Worm (Caenorhabditis elegans) whole organism, L1 larva: ENCODE data around the gene nrsn-1.

Source experiments
- C04F5.9 ChIP-seq: sonication (generic microtip); optimal IDR thresholded peaks from 2 replicates; lab custom pipeline; 2016; ENCODE audit warnings: missing genetic modification characterization, missing compliant biosample characterization
- ceh-63 ChIP-seq: fragments of 200-800 bp; sonication (Bioruptor generic); optimal IDR thresholded peaks from 2 replicates; lab custom pipeline; 2018; ENCODE audit warnings: mild to moderate bottlenecking, missing genetic modification characterization, missing compliant biosample characterization
- ces-1 ChIP-seq: fragments of 150-350 bp; optimal IDR thresholded peaks from 2 replicates; lab custom pipeline; 2014; ENCODE audit warnings: missing biosample characterization, missing genetic modification reagents, missing genetic modification characterization
- fos-1 ChIP-seq: fragments of 150-350 bp; optimal IDR thresholded peaks from 2 replicates; lab custom pipeline; 2014; ENCODE audit warnings: missing biosample characterization, missing genetic modification characterization
- nhr-19 ChIP-seq: fragments of 200-800 bp; sonication (Bioruptor generic); conservative IDR thresholded peaks from 2 replicates; pipeline ENCODE4 v1.3.6; 2022; ENCODE audit warnings: missing genetic modification characterization, missing compliant biosample characterization
- nhr-76 ChIP-seq: sonication (generic microtip); optimal IDR thresholded peaks from 2 replicates; lab custom pipeline; 2017; ENCODE audit warnings: missing biosample characterization, missing genetic modification characterization
- nhr-77 ChIP-seq: fragments of 150-350 bp; optimal IDR thresholded peaks from 2 replicates; lab custom pipeline; 2014; ENCODE audit warnings: missing biosample characterization, missing genetic modification characterization
- pqm-1 ChIP-seq: sonication (generic microtip); optimal IDR thresholded peaks from 3 replicates; lab custom pipeline; 2017; ENCODE audit warnings: missing biosample characterization, missing genetic modification characterization

- TF ChIP-seq fos-1 (tag; lab: Kevin White, UChicago) (no peak), nhr-19 (no peak), pqm-1 (tag; lab: Kevin White, UChicago) (no peak), ceh-63 (GFP tag; lab: Kevin White, UChicago) (no peak), ces-1 (GFP tag; lab: Kevin White, UChicago) (no peak), nhr-76 (tag; lab: Kevin White, UChicago) (no peak), C04F5.9 (no peak), nhr-77 (tag; lab: Kevin White, UChicago) (no peak)
Measured at ce11 chrV:3686899-3687298, 28.9 kb downstream of the nrsn-1 start, which contains the start of gene unc-132.
